Fruit fly (Drosophila melanogaster) Kc167 (cell line): ENCODE measurements around the gene Sgt.

Experiments used
- Sin3A ChIP-seq: fragments of >200 bp; optimal IDR thresholded peaks from 2 replicates; lab custom pipeline; 2018; ENCODE audit warnings: missing external identifiers
- insv ChIP-seq: fragments of >200 bp; optimal IDR thresholded peaks from 3 replicates; lab custom pipeline; 2018; ENCODE audit warnings: missing external identifiers
- psq ChIP-seq: fragments of >200 bp; optimal IDR thresholded peaks from 2 replicates; lab custom pipeline; 2017; ENCODE audit warnings: missing external identifiers
- ttk ChIP-seq: sonication (Bioruptor generic); optimal IDR thresholded peaks from 2 replicates; lab custom pipeline; 2017; ENCODE audit warnings: missing external identifiers

- TF ChIP-seq insv (lab: Kevin White, UChicago) (no peak), Sin3A (lab: Kevin White, UChicago) (no peak), ttk (no peak), psq (lab: Kevin White, UChicago) (no peak)
Observed at dm6 chr2L:17477710-17478109, 6.3 kb downstream of the Sgt start, which contains the start of gene cass.
